Fruit fly (Drosophila melanogaster) whole organism, adult: Measurements from ENCODE around the gene CG31195.

Experiments used
- CG11617 ChIP-seq: fragments of 200-800 bp; sonication (Bioruptor generic); optimal IDR thresholded peaks from 2 replicates; lab custom pipeline; 2017; ENCODE audit warnings: mild to moderate bottlenecking, missing biosample characterization, missing genetic modification reagents, missing genetic modification characterization
- CG5204 ChIP-seq: fragments of 200-800 bp; sonication (Bioruptor generic); optimal IDR thresholded peaks from 2 replicates; lab custom pipeline; 2016; ENCODE audit warnings: missing biosample characterization, missing genetic modification characterization
- CG7045 ChIP-seq: fragments of 200-800 bp; sonication (Bioruptor generic); optimal IDR thresholded peaks from 2 replicates; lab custom pipeline; 2017; ENCODE audit warnings: missing biosample characterization, mild to moderate bottlenecking, missing genetic modification characterization
- Crg-1 ChIP-seq: fragments of 200-800 bp; sonication (Bioruptor generic); optimal IDR thresholded peaks from 2 replicates; lab custom pipeline; 2016; ENCODE audit warnings: missing biosample characterization, missing genetic modification characterization
- Hr96 ChIP-seq: fragments of 200-800 bp; sonication (Bioruptor generic); optimal IDR thresholded peaks from 2 replicates; lab custom pipeline; 2016; ENCODE audit warnings: missing biosample characterization, missing genetic modification characterization
- bab1 ChIP-seq: fragments of 200-800 bp; sonication (Bioruptor generic); optimal IDR thresholded peaks from 3 replicates; lab custom pipeline; 2019; ENCODE audit warnings: missing biosample characterization, mild to moderate bottlenecking, missing genetic modification characterization, moderate library complexity
- ovo ChIP-seq: fragments of 200-800 bp; sonication (Bioruptor generic); optimal IDR thresholded peaks from 2 replicates; lab custom pipeline; 2016; ENCODE audit warnings: missing biosample characterization, missing genetic modification characterization
- pad ChIP-seq: fragments of 200-800 bp; sonication (Bioruptor generic); optimal IDR thresholded peaks from 3 replicates; lab custom pipeline; 2017; ENCODE audit warnings: missing biosample characterization, missing genetic modification characterization, mild to moderate bottlenecking, moderate library complexity, missing genetic modification reagents
- toe ChIP-seq: fragments of 200-800 bp; sonication (Bioruptor generic); optimal IDR thresholded peaks from 2 replicates; lab custom pipeline; 2016; ENCODE audit warnings: missing biosample characterization, missing genetic modification characterization

DNA sequence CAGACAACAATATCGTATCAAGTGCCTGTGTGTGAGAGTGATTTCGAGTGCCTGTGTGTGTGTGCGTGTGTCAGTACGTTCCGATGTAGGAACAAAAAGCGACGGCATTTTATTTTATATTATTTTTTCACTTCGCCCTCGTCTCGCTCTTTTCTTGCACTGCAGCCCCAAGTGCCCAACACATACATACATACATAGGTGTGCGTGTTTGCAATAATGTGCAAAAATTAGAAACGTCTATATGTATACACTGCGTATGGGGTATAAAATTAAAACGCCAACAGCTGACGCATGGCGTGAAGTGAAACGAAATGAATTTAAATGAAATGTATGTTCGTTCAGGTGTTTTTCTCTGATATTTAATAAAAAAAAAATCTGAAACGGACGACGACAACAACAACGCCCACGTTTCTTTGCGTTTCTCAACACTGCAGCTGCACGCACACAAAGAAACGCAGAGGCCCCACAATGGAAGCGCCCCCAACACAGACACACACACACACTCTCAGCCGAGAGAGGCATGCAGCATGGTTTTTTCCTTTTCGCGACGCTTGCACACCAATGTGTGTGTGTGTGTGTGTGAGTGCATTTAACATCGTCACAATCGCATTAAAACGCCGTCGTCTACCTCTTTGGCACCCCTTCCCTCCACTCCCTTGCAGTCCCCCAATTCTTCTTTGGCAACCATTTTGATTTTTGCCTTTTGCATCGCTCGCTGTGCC, 21.7 kb upstream of the CG31195 start:
- TF ChIP-seq bab1 (GFP tag; lab: Kevin White, UChicago) = no peak
- TF ChIP-seq Crg-1 (GFP tag; lab: Kevin White, UChicago) = peak; percentile 59
- peak; percentile 40 for TF ChIP-seq pad (GFP tag; lab: Kevin White, UChicago)
- TF ChIP-seq Hr96 (GFP tag; lab: Kevin White, UChicago) = no peak
- TF ChIP-seq CG5204 = peak; percentile 73
- peak; percentile 20 for TF ChIP-seq ovo
- peak; percentile 72 for TF ChIP-seq toe (GFP tag; lab: Kevin White, UChicago)
- TF ChIP-seq CG11617 (GFP tag; lab: Kevin White, UChicago) = peak; percentile 75
- peak; percentile 38 for TF ChIP-seq CG7045
